Worm (Caenorhabditis elegans): ENCODE data around the gene ins-1.

The ins-1 gene

ce11 chrIV:10403193-10404058 lies 33.1 kb upstream of the ins-1 start, which contains the start of gene gpa-7 (continued):
- TF ChIP-seq ztf-18 (tag; optimal IDR thresholded peaks at IDR 0.05) = no peak
- TF ChIP-seq K12H6.12 (tag; optimal IDR thresholded peaks at IDR 0.05) = peak; percentile 76
- TF ChIP-seq B0035.1 (tag; optimal IDR thresholded peaks at IDR 0.05) = no peak
- no peak for TF ChIP-seq ztf-3 (GFP tag; optimal IDR thresholded peaks at IDR 0.05)
- TF ChIP-seq lsl-1 (GFP tag; optimal IDR thresholded peaks at IDR 0.05) = no peak
- TF ChIP-seq lin-40 (tag; optimal IDR thresholded peaks at IDR 0.05) = peak; percentile 54
- 0 out of 2 replicates have a peak, but pooled peaks have one; percentile 47 for TF ChIP-seq egl-18 (GFP tag; IDR thresholded peaks at IDR 0.05)
- no peak for TF ChIP-seq Y95B8A.8 (GFP tag; IDR thresholded peaks at IDR 0.05)
- TF ChIP-seq repo-1 (tag; optimal IDR thresholded peaks at IDR 0.05) = no peak
- TF ChIP-seq cebp-1 (GFP tag; IDR thresholded peaks at IDR 0.05) = no peak
- TF ChIP-seq cebp-1 (tag; optimal IDR thresholded peaks at IDR 0.05) = peak; percentile 41
- TF ChIP-seq F10E7.11 (tag; optimal IDR thresholded peaks at IDR 0.05) = no peak
- 0 out of 2 replicates have a peak, but pooled peaks have one; percentile 9 for TF ChIP-seq rcor-1 (GFP tag; IDR thresholded peaks at IDR 0.05)
- no peak for TF ChIP-seq B0019.2 (GFP tag; conservative IDR thresholded peaks at IDR 0.05)
- peak; percentile 58 for TF ChIP-seq somi-1 (GFP tag; optimal IDR thresholded peaks at IDR 0.05)
- TF ChIP-seq sptf-2 (GFP tag; optimal IDR thresholded peaks at IDR 0.05) = no peak
- peak; percentile 19 for TF ChIP-seq attf-5 (GFP tag; optimal IDR thresholded peaks at IDR 0.05)
- TF ChIP-seq pha-4 (tag; optimal IDR thresholded peaks at IDR 0.05) = no peak
- no peak for TF ChIP-seq madf-3 (GFP tag; IDR thresholded peaks at IDR 0.05)
- no peak for TF ChIP-seq tbx-9 (tag; optimal IDR thresholded peaks at IDR 0.05; ENCODE audit: borderline replicate concordance)
- peak; percentile 8; the same call in 1 of the 2 replicates for TF ChIP-seq pbrm-1 (GFP tag; IDR thresholded peaks at IDR 0.05)
- no peak for TF ChIP-seq unc-130 (GFP tag; optimal IDR thresholded peaks at IDR 0.05)
- no peak for TF ChIP-seq lin-54 (GFP tag; optimal IDR thresholded peaks at IDR 0.05)
- TF ChIP-seq dox-1 (GFP tag; IDR thresholded peaks at IDR 0.05) = no peak
- no peak for TF ChIP-seq him-1 (tag; optimal IDR thresholded peaks at IDR 0.05)
- no peak for TF ChIP-seq mxl-1 (tag; optimal IDR thresholded peaks at IDR 0.05)
- TF ChIP-seq snpc-1.3 (tag; optimal IDR thresholded peaks at IDR 0.05; ENCODE audit: insufficient read depth) = no peak
- TF ChIP-seq hrde-1 (tag; optimal IDR thresholded peaks at IDR 0.05; ENCODE audit: borderline replicate concordance) = no peak
- no peak for TF ChIP-seq madf-8 (GFP tag; conservative IDR thresholded peaks at IDR 0.05)
- TF ChIP-seq nhr-27 (tag; optimal IDR thresholded peaks at IDR 0.05) = no peak
- no peak for TF ChIP-seq B0336.3 (GFP tag; IDR thresholded peaks at IDR 0.05)
- TF ChIP-seq ama-1 (optimal IDR thresholded peaks at IDR 0.05) = no peak
- TF ChIP-seq ama-1 (GFP tag; optimal IDR thresholded peaks at IDR 0.05) = no peak
- TF ChIP-seq K11D2.4 (GFP tag; IDR thresholded peaks at IDR 0.05) = no peak
- TF ChIP-seq fkh-3 (tag; optimal IDR thresholded peaks at IDR 0.05) = no peak
- TF ChIP-seq lin-35 (GFP tag; optimal IDR thresholded peaks at IDR 0.05) = peak in 1 of 3 experiments; percentile 70

ce11 chrIV:10409377-10409776 lies 27.1 kb upstream of the ins-1 start, which contains the start of gene rfk-1:
Gene rfk-1 (minus strand): TSS chrIV:10409477.
- no peak for TF ChIP-seq snpc-4 (GFP tag; optimal IDR thresholded peaks at IDR 0.05)
- no peak for TF ChIP-seq snpc-4 (tag; optimal IDR thresholded peaks at IDR 0.05)
- no peak for TF ChIP-seq D2030.7 (GFP tag; IDR thresholded peaks at IDR 0.05)
- no peak for TF ChIP-seq F23B12.7 (tag; optimal IDR thresholded peaks at IDR 0.05; ENCODE audit: insufficient read depth)
- no peak for TF ChIP-seq nhr-120 (GFP tag; IDR thresholded peaks at IDR 0.05)
- no peak for TF ChIP-seq tlf-1 (GFP tag; optimal IDR thresholded peaks at IDR 0.05)
- TF ChIP-seq lsl-1 (GFP tag; optimal IDR thresholded peaks at IDR 0.05) = no peak
- TF ChIP-seq ets-4 (GFP tag; optimal IDR thresholded peaks at IDR 0.05) = no peak
- TF ChIP-seq lin-26 (GFP tag; IDR thresholded peaks at IDR 0.05) = no peak
- no peak for TF ChIP-seq rpc-1 (optimal IDR thresholded peaks at IDR 0.05)
- TF ChIP-seq rpc-1 (tag; optimal IDR thresholded peaks at IDR 0.05) = no peak
- no peak for TF ChIP-seq bed-1 (GFP tag; IDR thresholded peaks at IDR 0.05)
- no peak for TF ChIP-seq K11D2.4 (GFP tag; IDR thresholded peaks at IDR 0.05)
- TF ChIP-seq Y95B8A.8 (GFP tag; IDR thresholded peaks at IDR 0.05) = no peak
